Worm (Caenorhabditis elegans) whole organism, L4 larva: Measurements from ENCODE around the gene R08A2.1.

Source experiments
- D1046.2 ChIP-seq: fragments of 200-800 bp; sonication (Bioruptor generic); IDR thresholded peaks from 2 replicates; pipeline ENCODE4 v1.3.6; 2022; ENCODE audit warnings: missing genetic modification characterization, missing compliant biosample characterization
- F49E8.2 ChIP-seq: sonication (generic microtip); optimal IDR thresholded peaks from 2 replicates; lab custom pipeline; 2016; ENCODE audit warnings: missing compliant biosample characterization, mild to moderate bottlenecking, missing genetic modification characterization, borderline replicate concordance
- R02D3.7 ChIP-seq: fragments of 150-350 bp; sonication (generic microtip); optimal IDR thresholded peaks from 3 replicates; lab custom pipeline; 2014; ENCODE audit warnings: missing biosample characterization, missing genetic modification characterization
- T20F7.1 ChIP-seq: fragments of 200-800 bp; sonication (Bioruptor generic); optimal IDR thresholded peaks from 2 replicates; lab custom pipeline; 2018; ENCODE audit warnings: mild to moderate bottlenecking, missing genetic modification characterization, missing compliant biosample characterization
- Y105C5A.15 ChIP-seq: fragments of 200-800 bp; sonication (Bioruptor generic); IDR thresholded peaks from 2 replicates; pipeline ENCODE4 v1.3.6; 2022; ENCODE audit warnings: missing genetic modification characterization, missing compliant biosample characterization
- Y48G9A.11 ChIP-seq: fragments of 200-800 bp; sonication (Bioruptor generic); IDR thresholded peaks from 2 replicates; pipeline ENCODE4 v1.3.6; 2022; ENCODE audit warnings: missing genetic modification reagents, missing genetic modification characterization, missing compliant biosample characterization
- Y5F2A.4 ChIP-seq: fragments of 200-800 bp; sonication (Bioruptor generic); optimal IDR thresholded peaks from 2 replicates; lab custom pipeline; 2018; ENCODE audit warnings: mild to moderate bottlenecking, missing genetic modification characterization, missing compliant biosample characterization
- ZK337.2 ChIP-seq: fragments of 200-800 bp; sonication (Bioruptor generic); IDR thresholded peaks from 2 replicates; pipeline ENCODE4 v1.3.6; 2022; ENCODE audit warnings: missing genetic modification reagents, missing genetic modification characterization, missing compliant biosample characterization
- aha-1 ChIP-seq: fragments of 150-350 bp; peaks from one replicate; lab custom pipeline; 2014; ENCODE audit warnings: missing biosample characterization, missing genetic modification characterization
- ama-1 ChIP-seq: fragments of 150-350 bp; optimal IDR thresholded peaks from 2 replicates; lab custom pipeline; 2014; ENCODE audit warnings: inconsistent platforms, mixed read lengths
- ceh-20 ChIP-seq: fragments of 200-800 bp; sonication (Bioruptor generic); IDR thresholded peaks from 2 replicates; pipeline ENCODE4 v1.3.6; 2022; ENCODE audit warnings: missing genetic modification reagents, missing genetic modification characterization, missing compliant biosample characterization
- ceh-32 ChIP-seq: sonication (generic microtip); optimal IDR thresholded peaks from 2 replicates; lab custom pipeline; 2016; ENCODE audit warnings: mild to moderate bottlenecking, missing genetic modification characterization, missing compliant biosample characterization; ENCODE audit not compliant: poor library complexity
- cey-2 ChIP-seq: sonication (generic microtip); optimal IDR thresholded peaks from 3 replicates; lab custom pipeline; 2017; ENCODE audit warnings: missing genetic modification characterization, mild to moderate bottlenecking, missing compliant biosample characterization, antibody characterized with exemption, borderline replicate concordance; ENCODE audit not compliant: insufficient read depth
- daf-19 ChIP-seq: fragments of 200-800 bp; sonication (Bioruptor generic); conservative IDR thresholded peaks from 2 replicates; pipeline ENCODE4 v1.3.6; 2022; ENCODE audit warnings: missing genetic modification characterization, missing compliant biosample characterization
- dmd-6 ChIP-seq: fragments of 200-800 bp; sonication (Bioruptor generic); IDR thresholded peaks from 2 replicates; pipeline ENCODE4 v1.3.6; 2022; ENCODE audit warnings: missing genetic modification reagents, missing genetic modification characterization, missing compliant biosample characterization
- dmd-8 ChIP-seq: fragments of 200-800 bp; sonication (Bioruptor generic); IDR thresholded peaks from 2 replicates; pipeline ENCODE4 v1.3.6; 2022; ENCODE audit warnings: missing genetic modification characterization, missing compliant biosample characterization
- dmd-9 ChIP-seq: fragments of 200-800 bp; sonication (Bioruptor generic); IDR thresholded peaks from 2 replicates; pipeline ENCODE4 v1.3.6; 2022; ENCODE audit warnings: missing genetic modification reagents, missing genetic modification characterization, missing compliant biosample characterization
- duxl-1 ChIP-seq: sonication (generic microtip); optimal IDR thresholded peaks from 2 replicates; lab custom pipeline; 2016; ENCODE audit warnings: mild to moderate bottlenecking, missing genetic modification characterization, moderate library complexity, missing compliant biosample characterization; ENCODE audit not compliant: poor library complexity
- egl-43 ChIP-seq: fragments of 200-800 bp; sonication (Bioruptor generic); IDR thresholded peaks from 2 replicates; pipeline ENCODE4 v1.3.6; 2022; ENCODE audit warnings: missing genetic modification reagents, missing genetic modification characterization, missing compliant biosample characterization
- gei-8 ChIP-seq: fragments of 200-800 bp; sonication (Bioruptor generic); optimal IDR thresholded peaks from 2 replicates; lab custom pipeline; 2018; ENCODE audit warnings: mild to moderate bottlenecking, missing genetic modification characterization, missing compliant biosample characterization
- hif-1 ChIP-seq, 2 experiments: sonication (generic microtip); optimal IDR thresholded peaks; 2 replicates each; lab custom pipeline; 2016 to 2017; ENCODE audit warnings: missing compliant biosample characterization in 2 of 2, missing genetic modification characterization in 2 of 2, missing genetic modification reagents in 2 of 2, missing genotype in 2 of 2, mild to moderate bottlenecking in 1 of 2
- lim-7 ChIP-seq: fragments of 200-800 bp; sonication (Bioruptor generic); IDR thresholded peaks from 2 replicates; pipeline ENCODE4 v1.3.6; 2022; ENCODE audit warnings: missing genetic modification characterization, missing compliant biosample characterization
- lir-3 ChIP-seq: sonication (generic microtip); optimal IDR thresholded peaks from 2 replicates; lab custom pipeline; 2016; ENCODE audit warnings: mild to moderate bottlenecking, missing genetic modification characterization, missing compliant biosample characterization
- madf-5 ChIP-seq, 2 experiments: fragments of 200-800 bp; sonication (Bioruptor generic); IDR thresholded peaks; 2 replicates each; pipeline ENCODE4 v1.3.6; 2022; ENCODE audit warnings: missing compliant biosample characterization in 2 of 2, missing genetic modification characterization in 2 of 2
- mdl-1 ChIP-seq, 2 experiments: fragments of 150-350 bp in 1 of 2; sonication (generic microtip) in 1 of 2; optimal IDR thresholded peaks; 2 replicates each; lab custom pipeline; 2014 to 2017; ENCODE audit warnings: missing biosample characterization in 2 of 2, missing genetic modification characterization in 2 of 2
- mep-1 ChIP-seq: fragments of 150-350 bp; sonication (generic microtip); optimal IDR thresholded peaks from 3 replicates; lab custom pipeline; 2014; ENCODE audit warnings: missing biosample characterization, missing genetic modification characterization
- mes-2 ChIP-seq: sonication (generic microtip); optimal IDR thresholded peaks from 2 replicates; lab custom pipeline; 2016; ENCODE audit warnings: missing genotype, mild to moderate bottlenecking, missing genetic modification characterization, missing compliant biosample characterization; ENCODE audit not compliant: poor library complexity, severe bottlenecking
- nhr-10 ChIP-seq: fragments of 150-350 bp; optimal IDR thresholded peaks from 2 replicates; lab custom pipeline; 2014; ENCODE audit warnings: missing biosample characterization, missing genetic modification characterization
- nhr-102 ChIP-seq: sonication (generic microtip); optimal IDR thresholded peaks from 2 replicates; lab custom pipeline; 2016; ENCODE audit warnings: mild to moderate bottlenecking, missing genetic modification characterization, moderate library complexity, missing compliant biosample characterization
- nhr-11 ChIP-seq: fragments of 150-350 bp; optimal IDR thresholded peaks from 2 replicates; lab custom pipeline; 2014; ENCODE audit warnings: missing biosample characterization, missing genetic modification characterization
- nhr-42 ChIP-seq: fragments of 200-800 bp; sonication (Bioruptor generic); IDR thresholded peaks from 2 replicates; pipeline ENCODE4 v1.3.6; 2022; ENCODE audit warnings: missing genetic modification characterization, missing compliant biosample characterization
- nhr-6 ChIP-seq: fragments of 150-350 bp; optimal IDR thresholded peaks from 2 replicates; lab custom pipeline; 2014; ENCODE audit warnings: missing biosample characterization, missing genetic modification characterization
- nhr-77 ChIP-seq: fragments of 150-350 bp; optimal IDR thresholded peaks from 2 replicates; lab custom pipeline; 2014; ENCODE audit warnings: missing biosample characterization, missing genetic modification characterization
- pha-4 ChIP-seq, 2 experiments: fragments of 150-350 bp in 1 of 2; fragments of 200-800 bp in 1 of 2; sonication (Bioruptor generic) in 1 of 2; IDR thresholded peaks in 1 of 2; optimal IDR thresholded peaks in 1 of 2; 2 replicates each; pipeline versions ENCODE4 v1.3.6 to Lab custom; 2014 to 2022; ENCODE audit warnings: missing genetic modification characterization in 2 of 2, missing genetic modification reagents in 2 of 2, missing biosample characterization in 1 of 2, missing compliant biosample characterization in 1 of 2
- pqm-1 ChIP-seq: sonication (generic microtip); optimal IDR thresholded peaks from 2 replicates; lab custom pipeline; 2017; ENCODE audit warnings: missing biosample characterization, missing genetic modification characterization
- rbr-2 ChIP-seq: sonication (generic microtip); optimal IDR thresholded peaks from 2 replicates; lab custom pipeline; 2016; ENCODE audit warnings: missing genotype, missing genetic modification characterization, missing compliant biosample characterization
- saeg-2 ChIP-seq: fragments of 200-800 bp; sonication (Bioruptor generic); IDR thresholded peaks from 2 replicates; pipeline ENCODE4 v1.3.6; 2022; ENCODE audit warnings: missing genetic modification reagents, missing genetic modification characterization, missing compliant biosample characterization
- sdz-12 ChIP-seq: fragments of 200-800 bp; sonication (Bioruptor generic); optimal IDR thresholded peaks from 2 replicates; lab custom pipeline; 2018; ENCODE audit warnings: mild to moderate bottlenecking, missing genetic modification characterization, missing compliant biosample characterization
- set-16 ChIP-seq: fragments of 200-800 bp; sonication (Bioruptor generic); IDR thresholded peaks from 2 replicates; pipeline ENCODE4 v1.3.6; 2022; ENCODE audit warnings: missing genetic modification reagents, missing genetic modification characterization, missing compliant biosample characterization
- zag-1 ChIP-seq: fragments of 150-350 bp; optimal IDR thresholded peaks from 2 replicates; lab custom pipeline; 2014; ENCODE audit warnings: missing biosample characterization, missing genetic modification characterization
- zfp-2 ChIP-seq: sonication (generic microtip); optimal IDR thresholded peaks from 2 replicates; lab custom pipeline; 2016; ENCODE audit warnings: mild to moderate bottlenecking, missing genetic modification characterization, missing compliant biosample characterization
- zip-11 ChIP-seq: fragments of 200-800 bp; sonication (Bioruptor generic); IDR thresholded peaks from 2 replicates; pipeline ENCODE4 v1.3.6; 2022; ENCODE audit warnings: missing genetic modification characterization, missing compliant biosample characterization
- zip-2 ChIP-seq: fragments of 150-350 bp; optimal IDR thresholded peaks from 2 replicates; lab custom pipeline; 2014; ENCODE audit warnings: missing biosample characterization, missing genetic modification characterization

The R08A2.1 gene

ce11 chrV:14688097-14688912 lies 31.1 kb downstream of the R08A2.1 start, which contains the start of gene C47E8.11 (continued):
- no peak for TF ChIP-seq mes-2 (tag; lab: Kevin White, UChicago)
- peak; percentile 64 for TF ChIP-seq T20F7.1 (GFP tag; lab: Kevin White, UChicago)
- TF ChIP-seq duxl-1 (tag; lab: Kevin White, UChicago) = no peak
- peak; percentile 44; the same call in 1 of the 2 replicates for TF ChIP-seq ceh-20
- TF ChIP-seq lir-3 = no peak
- peak; percentile 3 for TF ChIP-seq rbr-2 (tag; lab: Kevin White, UChicago)

ce11 chrV:14687106-14687964 lies 32.1 kb downstream of the R08A2.1 start:
- peak; percentile 71 for TF ChIP-seq ama-1 (lab: Kevin White, UChicago)
- TF ChIP-seq nhr-11 = no peak
- TF ChIP-seq zfp-2 = no peak
- TF ChIP-seq madf-5 (GFP tag; IDR thresholded peaks at IDR 0.05; lab: Robert Waterston, UW) = no peak
- no peak for TF ChIP-seq zip-11 (GFP tag; lab: Robert Waterston, UW)
- TF ChIP-seq D1046.2 = no peak
- no peak for TF ChIP-seq pqm-1 (tag; lab: Kevin White, UChicago)
- no peak for TF ChIP-seq dmd-9 (GFP tag; lab: Robert Waterston, UW)
- TF ChIP-seq sdz-12 (GFP tag; lab: Kevin White, UChicago) = no peak
- no peak for TF ChIP-seq cey-2 (tag; lab: Kevin White, UChicago)
- peak; percentile 53 for TF ChIP-seq lim-7
- no peak for TF ChIP-seq zag-1 (tag; lab: Kevin White, UChicago)
- no peak for TF ChIP-seq dmd-8 (GFP tag; lab: Robert Waterston, UW)
- TF ChIP-seq hif-1 (tag; optimal IDR thresholded peaks at IDR 0.05; lab: Kevin White, UChicago) = no peak
- TF ChIP-seq nhr-102 (tag; lab: Kevin White, UChicago) = no peak
- TF ChIP-seq mep-1 (tag; lab: Kevin White, UChicago) = no peak
- no peak for TF ChIP-seq duxl-1 (tag; lab: Kevin White, UChicago)
- TF ChIP-seq mes-2 (tag; lab: Kevin White, UChicago) = no peak
- no peak for TF ChIP-seq Y5F2A.4 (GFP tag; lab: Kevin White, UChicago)
- peak; percentile 34 for TF ChIP-seq gei-8 (GFP tag; lab: Kevin White, UChicago)
- no peak; the same call in 1 of the 2 replicates for TF ChIP-seq set-16 (GFP tag; lab: Robert Waterston, UW)
- peak; percentile 88 for TF ChIP-seq aha-1
- TF ChIP-seq ZK337.2 (GFP tag; lab: Robert Waterston, UW) = no peak
- TF ChIP-seq Y105C5A.15 (GFP tag; lab: Robert Waterston, UW) = no peak
- no peak for TF ChIP-seq F49E8.2 (tag; lab: Kevin White, UChicago)
- TF ChIP-seq Y48G9A.11 (GFP tag; lab: Robert Waterston, UW) = no peak; the same call in 1 of the 2 replicates
- TF ChIP-seq zip-2 (tag; lab: Kevin White, UChicago) = no peak
- TF ChIP-seq dmd-6 (GFP tag; lab: Robert Waterston, UW) = 0 out of 2 replicates have a peak, but pooled peaks have one; percentile 8
- TF ChIP-seq daf-19 = peak; percentile 25; the same call in 1 of the 2 replicates
- no peak for TF ChIP-seq nhr-77
- TF ChIP-seq pha-4 (GFP tag; IDR thresholded peaks at IDR 0.05; lab: Robert Waterston, UW) = peak; percentile 40
- TF ChIP-seq pha-4 (tag; optimal IDR thresholded peaks at IDR 0.05; lab: Kevin White, UChicago) = no peak
- no peak for TF ChIP-seq nhr-6 (tag; lab: Kevin White, UChicago)
- TF ChIP-seq lir-3 = no peak
- TF ChIP-seq R02D3.7 = no peak
- no peak for TF ChIP-seq mdl-1 (tag; optimal IDR thresholded peaks at IDR 0.05; lab: Kevin White, UChicago)
- TF ChIP-seq ceh-32 (tag; lab: Kevin White, UChicago) = no peak
- no peak for TF ChIP-seq nhr-10 (tag; lab: Kevin White, UChicago)
- no peak for TF ChIP-seq egl-43 (GFP tag; lab: Robert Waterston, UW)
- 0 out of 2 replicates have a peak, but pooled peaks have one; percentile 7 for TF ChIP-seq saeg-2 (GFP tag; lab: Robert Waterston, UW)
- TF ChIP-seq nhr-42 = 0 out of 2 replicates have a peak, but pooled peaks have one; percentile 4
